Worm (Caenorhabditis elegans): ENCODE data around the gene mpst-4.
A peak's percentile ranks its signal among the peaks of the same experiment; 100 is the strongest.

Gene mpst-4

ce11 chrII:4902035-4902434 is 38.8 kb upstream of the mpst-4 start, which contains the start of gene R05F9.9:
Gene R05F9.9, minus strand, starts transcription at chrII:4902100.
- TF ChIP-seq nhr-12 (tag; optimal IDR thresholded peaks at IDR 0.05) (no peak), tlp-1 (tag; optimal IDR thresholded peaks at IDR 0.05) (no peak), egl-27 (tag; optimal IDR thresholded peaks at IDR 0.05) (no peak), skn-1 (tag; optimal IDR thresholded peaks at IDR 0.05) (peak; percentile 35), unc-98 (GFP tag; IDR thresholded peaks at IDR 0.05) (no peak), unc-62 (GFP tag; optimal IDR thresholded peaks at IDR 0.05) (no peak), unc-30 (tag; optimal IDR thresholded peaks at IDR 0.05) (no peak), xbp-1 (tag; optimal IDR thresholded peaks at IDR 0.05) (peak; percentile 7), nhr-19 (GFP tag; conservative IDR thresholded peaks at IDR 0.05) (no peak), nhr-47 (tag; optimal IDR thresholded peaks at IDR 0.05) (peak; percentile 3), dpl-1 (GFP tag; optimal IDR thresholded peaks at IDR 0.05) (peak; percentile 24 to 73 (median 28)), egl-13 (tag; optimal IDR thresholded peaks at IDR 0.05) (no peak), efl-1 (optimal IDR thresholded peaks at IDR 0.05) (peak; percentile 39 to 49), efl-1 (GFP tag; optimal IDR thresholded peaks at IDR 0.05 in 1 of 2) (peak; percentile 66 to 93), lin-35 (GFP tag; optimal IDR thresholded peaks at IDR 0.05) (peak; percentile 33 to 67), ets-5 (GFP tag; IDR thresholded peaks at IDR 0.05) (no peak), lin-13 (GFP tag; optimal IDR thresholded peaks at IDR 0.05) (no peak), nhr-85 (tag) (peak; percentile 63), elt-3 (tag; optimal IDR thresholded peaks at IDR 0.05) (no peak), snpc-4 (tag; optimal IDR thresholded peaks at IDR 0.05) (no peak), ceh-63 (GFP tag; optimal IDR thresholded peaks at IDR 0.05) (no peak), pag-3 (tag; optimal IDR thresholded peaks at IDR 0.05; ENCODE audit: borderline replicate concordance, insufficient read depth) (no peak), nhr-90 (tag; optimal IDR thresholded peaks at IDR 0.05; ENCODE audit: poor library complexity) (peak; percentile 4), ces-1 (GFP tag; optimal IDR thresholded peaks at IDR 0.05) (no peak), zag-1 (tag; optimal IDR thresholded peaks at IDR 0.05) (no peak), lin-39 (tag; optimal IDR thresholded peaks at IDR 0.05) (no peak), grh-1 (GFP tag; IDR thresholded peaks at IDR 0.05) (no peak), tbx-2 (tag; optimal IDR thresholded peaks at IDR 0.05) (peak; percentile 3), aly-2 (tag; optimal IDR thresholded peaks at IDR 0.05) (peak; percentile 24), hlh-4 (tag; optimal IDR thresholded peaks at IDR 0.05) (no peak), nhr-11 (tag; optimal IDR thresholded peaks at IDR 0.05) (no peak), fos-1 (tag; optimal IDR thresholded peaks at IDR 0.05) (no peak), irx-1 (tag; optimal IDR thresholded peaks at IDR 0.05) (no peak), alr-1 (tag; optimal IDR thresholded peaks at IDR 0.05; ENCODE audit: borderline replicate concordance) (no peak), snu-23 (GFP tag; optimal IDR thresholded peaks at IDR 0.05) (peak; percentile 48), fkh-4 (tag; optimal IDR thresholded peaks at IDR 0.05; ENCODE audit: borderline replicate concordance) (no peak), Y116A8C.19 (tag; optimal IDR thresholded peaks at IDR 0.05; ENCODE audit: borderline replicate concordance) (no peak), blmp-1 (tag; optimal IDR thresholded peaks at IDR 0.05) (peak; percentile 37), ceh-8 (GFP tag; optimal IDR thresholded peaks at IDR 0.05) (no peak), C04F5.9 (tag; optimal IDR thresholded peaks at IDR 0.05) (no peak), nhr-28 (tag; optimal IDR thresholded peaks at IDR 0.05) (no peak), nhr-71 (tag; optimal IDR thresholded peaks at IDR 0.05) (peak; percentile 52), sox-4 (tag; optimal IDR thresholded peaks at IDR 0.05) (no peak), elt-2 (tag; optimal IDR thresholded peaks at IDR 0.05) (peak; percentile 71), C16A3.4 (tag; optimal IDR thresholded peaks at IDR 0.05) (no peak), lin-14 (GFP tag; optimal IDR thresholded peaks at IDR 0.05) (peak; percentile 25), hlh-17 (GFP tag; optimal IDR thresholded peaks at IDR 0.05; ENCODE audit: borderline replicate concordance) (no peak), dsc-1 (tag; optimal IDR thresholded peaks at IDR 0.05) (no peak), sptf-1 (tag; optimal IDR thresholded peaks at IDR 0.05) (no peak), lsy-2 (tag; optimal IDR thresholded peaks at IDR 0.05) (peak; percentile 43 to 54), jun-1 (tag; optimal IDR thresholded peaks at IDR 0.05) (no peak), fkh-10 (GFP tag; optimal IDR thresholded peaks at IDR 0.05) (no peak), ztf-4 (tag; optimal IDR thresholded peaks at IDR 0.05) (no peak), mep-1 (tag; optimal IDR thresholded peaks at IDR 0.05) (peak; percentile 62)

All from whole organism, L1 larva.